Worm (Caenorhabditis elegans) whole organism, mixed stage, embryonic: ENCODE data around the gene H19J13.2.

Source experiments
- bed-3 ChIP-seq: fragments of 200-800 bp; sonication (Bioruptor generic); optimal IDR thresholded peaks from 3 replicates; lab custom pipeline; 2018; ENCODE audit warnings: mild to moderate bottlenecking, missing genetic modification characterization, moderate library complexity, missing compliant biosample characterization
- ceh-39 ChIP-seq: fragments of 150-350 bp; optimal IDR thresholded peaks from 2 replicates; lab custom pipeline; 2014; ENCODE audit warnings: missing biosample characterization, missing genetic modification characterization
- ceh-43 ChIP-seq: fragments of 200-800 bp; sonication (Bioruptor generic); optimal IDR thresholded peaks from 2 replicates; lab custom pipeline; 2018; ENCODE audit warnings: mild to moderate bottlenecking, missing genetic modification characterization, moderate library complexity, missing compliant biosample characterization
- ceh-83 ChIP-seq: fragments of 200-800 bp; sonication (Bioruptor generic); optimal IDR thresholded peaks from 2 replicates; lab custom pipeline; 2018; ENCODE audit warnings: mild to moderate bottlenecking, missing genetic modification characterization, missing compliant biosample characterization
- ces-1 ChIP-seq: fragments of 150-350 bp; optimal IDR thresholded peaks from 2 replicates; lab custom pipeline; 2014; ENCODE audit warnings: missing biosample characterization, missing genetic modification reagents, missing genetic modification characterization
- cnd-1 ChIP-seq: fragments of 200-800 bp; sonication (Bioruptor generic); optimal IDR thresholded peaks from 2 replicates; lab custom pipeline; 2018; ENCODE audit warnings: mild to moderate bottlenecking, missing genetic modification characterization, missing compliant biosample characterization
- drap-1 ChIP-seq: fragments of 200-800 bp; sonication (Bioruptor generic); optimal IDR thresholded peaks from 3 replicates; lab custom pipeline; 2018; ENCODE audit warnings: mild to moderate bottlenecking, missing genetic modification characterization, missing compliant biosample characterization
- elt-1 ChIP-seq: sonication (generic microtip); optimal IDR thresholded peaks from 2 replicates; lab custom pipeline; 2017; ENCODE audit warnings: missing genetic modification characterization, mild to moderate bottlenecking, missing compliant biosample characterization, antibody characterized with exemption, moderate library complexity, borderline replicate concordance; ENCODE audit not compliant: insufficient read depth
- elt-3 ChIP-seq: fragments of 150-350 bp; optimal IDR thresholded peaks from 2 replicates; lab custom pipeline; 2014; ENCODE audit warnings: missing biosample characterization, missing genetic modification characterization
- flh-1 ChIP-seq: fragments of 200-800 bp; sonication (Bioruptor generic); optimal IDR thresholded peaks from 2 replicates; lab custom pipeline; 2018; ENCODE audit warnings: mild to moderate bottlenecking, missing genetic modification characterization, moderate library complexity, missing compliant biosample characterization
- ham-2 ChIP-seq: fragments of 200-800 bp; sonication (Bioruptor generic); optimal IDR thresholded peaks from 2 replicates; lab custom pipeline; 2018; ENCODE audit warnings: mild to moderate bottlenecking, missing genetic modification characterization, missing compliant biosample characterization
- hlh-1 ChIP-seq: fragments of 150-350 bp; optimal IDR thresholded peaks from 2 replicates; lab custom pipeline; 2014; ENCODE audit warnings: missing biosample characterization, missing genetic modification reagents, missing genetic modification characterization
- lin-32 ChIP-seq: fragments of 200-800 bp; sonication (Bioruptor generic); optimal IDR thresholded peaks from 2 replicates; lab custom pipeline; 2018; ENCODE audit warnings: mild to moderate bottlenecking, missing genetic modification characterization, missing compliant biosample characterization
- lsy-2 ChIP-seq: fragments of 150-350 bp; optimal IDR thresholded peaks from 2 replicates; lab custom pipeline; 2014; ENCODE audit warnings: missing biosample characterization, missing genetic modification characterization
- mab-5 ChIP-seq: fragments of 150-350 bp; optimal IDR thresholded peaks from 2 replicates; lab custom pipeline; 2014; ENCODE audit warnings: missing biosample characterization, missing genetic modification characterization
- mep-1 ChIP-seq: fragments of 150-350 bp; optimal IDR thresholded peaks from 2 replicates; lab custom pipeline; 2017; ENCODE audit warnings: missing biosample characterization, missing genetic modification reagents, missing genetic modification characterization, inconsistent platforms
- mls-2 ChIP-seq: sonication (generic microtip); optimal IDR thresholded peaks from 2 replicates; lab custom pipeline; 2016; ENCODE audit warnings: mild to moderate bottlenecking, missing genetic modification characterization, moderate library complexity, missing compliant biosample characterization
- nhr-12 ChIP-seq: fragments of 150-350 bp; optimal IDR thresholded peaks from 2 replicates; lab custom pipeline; 2014; ENCODE audit warnings: missing biosample characterization, missing genetic modification characterization
- nhr-2 ChIP-seq: fragments of 150-350 bp; optimal IDR thresholded peaks from 2 replicates; lab custom pipeline; 2014; ENCODE audit warnings: missing biosample characterization, missing genetic modification characterization
- nhr-237 ChIP-seq: fragments of 150-350 bp; optimal IDR thresholded peaks from 2 replicates; lab custom pipeline; 2014; ENCODE audit warnings: missing biosample characterization, missing genetic modification characterization
- nhr-28 ChIP-seq: fragments of 150-350 bp; optimal IDR thresholded peaks from 2 replicates; lab custom pipeline; 2014; ENCODE audit warnings: missing biosample characterization, missing genetic modification characterization
- sem-2 ChIP-seq: fragments of 200-800 bp; sonication (Bioruptor generic); optimal IDR thresholded peaks from 2 replicates; lab custom pipeline; 2018; ENCODE audit warnings: mild to moderate bottlenecking, missing genetic modification characterization, missing compliant biosample characterization
- snpc-4 ChIP-seq: fragments of 150-350 bp; optimal IDR thresholded peaks from 2 replicates; lab custom pipeline; 2014; ENCODE audit warnings: missing biosample characterization, missing genetic modification characterization
- sptf-1 ChIP-seq: sonication (generic microtip); optimal IDR thresholded peaks from 2 replicates; lab custom pipeline; 2017; ENCODE audit warnings: mild to moderate bottlenecking, missing genetic modification characterization, moderate library complexity, missing compliant biosample characterization
- tbx-8 ChIP-seq: fragments of 200-800 bp; sonication (Bioruptor generic); optimal IDR thresholded peaks from 2 replicates; lab custom pipeline; 2018; ENCODE audit warnings: mild to moderate bottlenecking, missing genetic modification characterization, moderate library complexity, missing compliant biosample characterization
- unc-120 ChIP-seq: sonication (generic microtip); optimal IDR thresholded peaks from 2 replicates; lab custom pipeline; 2017; ENCODE audit warnings: missing genetic modification characterization, missing compliant biosample characterization; ENCODE audit not compliant: poor library complexity, severe bottlenecking
- unc-39 ChIP-seq: fragments of 150-350 bp; optimal IDR thresholded peaks from 2 replicates; lab custom pipeline; 2014; ENCODE audit warnings: missing biosample characterization, missing genetic modification characterization
- unc-62 ChIP-seq: fragments of 150-350 bp; optimal IDR thresholded peaks from 2 replicates; lab custom pipeline; 2014; ENCODE audit warnings: missing biosample characterization, missing genetic modification reagents, missing genetic modification characterization
- zip-8 ChIP-seq: fragments of 150-350 bp; optimal IDR thresholded peaks from 2 replicates; lab custom pipeline; 2014; ENCODE audit warnings: missing biosample characterization, missing genetic modification characterization
- ztf-11 ChIP-seq: fragments of 150-350 bp; optimal IDR thresholded peaks from 2 replicates; lab custom pipeline; 2014; ENCODE audit warnings: missing biosample characterization, missing genetic modification characterization

H19J13.2 gene

DNA sequence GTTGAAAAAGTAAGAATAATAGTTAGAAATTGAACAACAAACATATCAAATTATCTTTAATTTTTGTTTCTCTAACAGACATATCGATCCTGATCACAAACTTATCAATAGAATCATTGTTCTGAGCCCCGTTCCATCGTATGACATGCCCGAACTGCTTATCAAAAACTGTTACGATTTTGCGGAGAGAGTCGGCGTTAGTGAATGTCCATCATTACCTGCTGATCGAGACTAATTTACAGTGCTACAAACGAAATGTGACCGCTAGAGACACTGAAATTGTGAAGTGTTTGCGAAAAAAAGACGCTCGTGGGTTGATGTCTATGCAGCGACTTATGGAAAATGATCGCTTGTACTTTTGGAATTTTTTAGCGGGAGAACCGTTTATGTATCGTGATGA, 30.9 kb downstream of the H19J13.2 start:
- no peak for TF ChIP-seq ceh-83
- TF ChIP-seq elt-3 (tag; lab: Kevin White, UChicago) = no peak
- TF ChIP-seq mls-2 (tag; lab: Kevin White, UChicago) = no peak
- no peak for TF ChIP-seq sem-2
- no peak for TF ChIP-seq snpc-4 (tag; lab: Kevin White, UChicago)
- no peak for TF ChIP-seq nhr-237 (tag; lab: Kevin White, UChicago)
- TF ChIP-seq lin-32 (GFP tag; lab: Kevin White, UChicago) = no peak
- TF ChIP-seq mep-1 (tag; lab: Kevin White, UChicago) = no peak
- TF ChIP-seq drap-1 (GFP tag; lab: Kevin White, UChicago) = no peak
- no peak for TF ChIP-seq nhr-28 (tag; lab: Kevin White, UChicago)
- no peak for TF ChIP-seq hlh-1 (tag; lab: Kevin White, UChicago)
- TF ChIP-seq ceh-43 (GFP tag; lab: Kevin White, UChicago) = no peak
- TF ChIP-seq nhr-2 (tag; lab: Kevin White, UChicago) = no peak
- no peak for TF ChIP-seq zip-8 (tag; lab: Kevin White, UChicago)
- TF ChIP-seq ham-2 (GFP tag; lab: Kevin White, UChicago) = no peak
- no peak for TF ChIP-seq elt-1 (tag; lab: Kevin White, UChicago)
- TF ChIP-seq unc-120 (tag; lab: Kevin White, UChicago) = no peak
- TF ChIP-seq bed-3 (GFP tag; lab: Kevin White, UChicago) = no peak
- TF ChIP-seq, all 35 proteins: peak for 0

DNA sequence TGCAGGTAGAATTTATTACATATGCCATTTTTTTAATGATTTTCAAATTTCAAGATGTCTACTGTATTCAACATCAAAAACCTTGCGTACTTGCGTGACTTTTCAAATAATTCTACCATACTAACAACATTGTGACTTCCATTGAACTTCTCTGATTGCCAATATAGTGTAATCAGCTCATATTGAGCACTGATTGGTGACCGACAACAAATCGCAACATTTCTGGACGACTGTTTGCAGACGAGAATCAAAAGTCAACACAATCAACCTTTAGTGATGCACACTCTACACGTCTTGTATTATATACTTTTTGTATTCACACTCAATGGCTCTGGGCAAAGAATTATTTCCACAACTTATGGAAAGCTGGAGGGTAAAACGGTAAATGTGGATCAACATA, 32.3 kb downstream of the H19J13.2 start, which contains the start of gene cest-3:
Gene cest-3 (plus strand): TSS at position 190 of the 400 bp plus-strand sequence.
- TF ChIP-seq ceh-83 (no peak), mab-5 (tag; lab: Kevin White, UChicago) (no peak), sptf-1 (no peak), cnd-1 (no peak), unc-39 (tag; lab: Kevin White, UChicago) (no peak), hlh-1 (tag; lab: Kevin White, UChicago) (no peak), lsy-2 (tag; lab: Kevin White, UChicago) (no peak)

DNA sequence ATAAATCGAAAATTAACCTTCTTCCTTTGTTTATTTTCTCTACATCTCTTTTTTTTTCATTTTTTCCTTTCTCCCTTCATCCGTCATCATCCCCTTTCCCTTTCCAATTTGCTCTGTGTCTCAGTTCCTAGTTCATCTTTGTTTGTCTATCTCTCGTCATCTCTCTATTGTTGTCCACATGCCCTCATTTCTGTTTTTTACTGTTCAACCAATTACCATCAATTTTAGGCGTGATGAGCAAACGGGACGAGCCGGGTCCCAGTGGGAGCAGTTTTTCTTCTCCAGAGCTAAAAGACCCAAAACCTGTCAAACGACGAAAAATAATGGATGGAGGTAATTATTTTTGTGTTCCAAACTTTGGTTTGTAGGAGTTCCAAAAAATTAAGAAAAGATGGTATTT, 38.4 kb downstream of the H19J13.2 start, which contains the start of gene C23H4.6:
Gene C23H4.6 (plus strand): TSS at position 219 of the 400 bp plus-strand sequence.
- TF ChIP-seq sem-2 = no peak
- no peak for TF ChIP-seq snpc-4 (tag; lab: Kevin White, UChicago)
- TF ChIP-seq lsy-2 (tag; lab: Kevin White, UChicago) = no peak
- TF ChIP-seq elt-3 (tag; lab: Kevin White, UChicago) = no peak
- TF ChIP-seq mep-1 (tag; lab: Kevin White, UChicago) = no peak
- TF ChIP-seq ces-1 (GFP tag; lab: Kevin White, UChicago) = no peak
- no peak for TF ChIP-seq nhr-237 (tag; lab: Kevin White, UChicago)
- no peak for TF ChIP-seq nhr-2 (tag; lab: Kevin White, UChicago)

DNA sequence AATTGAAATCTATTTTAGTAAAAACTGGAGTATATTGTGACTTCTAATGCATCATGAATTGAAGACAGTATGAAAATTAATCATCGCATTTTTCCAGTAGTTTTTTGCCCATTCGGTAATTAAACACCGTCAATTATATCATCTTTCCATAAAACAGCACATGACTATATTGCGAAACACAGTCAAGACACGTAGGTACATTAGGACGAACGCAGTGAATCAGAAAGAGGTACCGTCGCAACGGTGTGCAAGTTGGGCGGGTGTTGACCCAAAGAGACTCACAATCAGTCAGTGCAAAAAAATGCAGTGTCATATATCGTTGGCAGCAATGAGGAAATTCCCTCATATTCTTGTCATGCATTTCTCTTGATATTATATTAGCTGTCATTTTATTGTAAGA, 39.3 kb downstream of the H19J13.2 start:
- TF ChIP-seq unc-62 (GFP tag; lab: Kevin White, UChicago) (no peak), flh-1 (GFP tag; lab: Kevin White, UChicago) (no peak), ceh-83 (no peak), sem-2 (no peak), ham-2 (GFP tag; lab: Kevin White, UChicago) (no peak), lsy-2 (tag; lab: Kevin White, UChicago) (no peak), ztf-11 (tag; lab: Kevin White, UChicago) (no peak), snpc-4 (tag; lab: Kevin White, UChicago) (no peak), zip-8 (tag; lab: Kevin White, UChicago) (no peak), ceh-43 (GFP tag; lab: Kevin White, UChicago) (no peak), elt-1 (tag; lab: Kevin White, UChicago) (no peak), elt-3 (tag; lab: Kevin White, UChicago) (no peak), mab-5 (tag; lab: Kevin White, UChicago) (no peak), nhr-2 (tag; lab: Kevin White, UChicago) (no peak), tbx-8 (GFP tag; lab: Kevin White, UChicago) (no peak), drap-1 (GFP tag; lab: Kevin White, UChicago) (no peak), nhr-12 (tag; lab: Kevin White, UChicago) (no peak), unc-39 (tag; lab: Kevin White, UChicago) (no peak), ces-1 (GFP tag; lab: Kevin White, UChicago) (no peak), ceh-39 (tag; lab: Kevin White, UChicago) (no peak)
